Worm (Caenorhabditis elegans) whole organism, early embryonic: ENCODE measurements around the gene str-221.

Source experiments
- B0310.2 ChIP-seq: sonication (generic microtip); optimal IDR thresholded peaks from 2 replicates; lab custom pipeline; 2016; ENCODE audit warnings: mild to moderate bottlenecking, missing genetic modification characterization, missing compliant biosample characterization
- F13C5.2 ChIP-seq: sonication (generic microtip); optimal IDR thresholded peaks from 2 replicates; lab custom pipeline; 2017; ENCODE audit warnings: mild to moderate bottlenecking, missing genetic modification characterization, inconsistent platforms, missing compliant biosample characterization
- aly-1 ChIP-seq: sonication (generic microtip); optimal IDR thresholded peaks from 2 replicates; lab custom pipeline; 2016; ENCODE audit warnings: missing genetic modification characterization, missing compliant biosample characterization
- ceh-36 ChIP-seq: sonication (generic microtip); optimal IDR thresholded peaks from 2 replicates; lab custom pipeline; 2016; ENCODE audit warnings: missing genetic modification characterization, inconsistent platforms, missing compliant biosample characterization
- ets-7 ChIP-seq: sonication (generic microtip); optimal IDR thresholded peaks from 2 replicates; lab custom pipeline; 2016; ENCODE audit warnings: missing genotype, missing genetic modification characterization, missing compliant biosample characterization
- flt-1 ChIP-seq: fragments of 200-800 bp; sonication (Bioruptor generic); IDR thresholded peaks from 2 replicates; pipeline ENCODE4 v1.3.6; 2022; ENCODE audit warnings: missing genetic modification characterization, missing compliant biosample characterization
- hmg-4 ChIP-seq: fragments of 200-800 bp; sonication (Bioruptor generic); optimal IDR thresholded peaks from 2 replicates; lab custom pipeline; 2018; ENCODE audit warnings: mild to moderate bottlenecking, missing genetic modification characterization, missing compliant biosample characterization
- hnd-1 ChIP-seq: sonication (generic microtip); optimal IDR thresholded peaks from 2 replicates; lab custom pipeline; 2016; ENCODE audit warnings: missing genetic modification characterization, missing compliant biosample characterization
- pes-1 ChIP-seq: fragments of 200-800 bp; sonication (Bioruptor generic); IDR thresholded peaks from 2 replicates; pipeline ENCODE4 v1.3.6; 2022; ENCODE audit warnings: missing genetic modification reagents, missing genetic modification characterization, missing compliant biosample characterization
- scrt-1 ChIP-seq: fragments of 200-800 bp; sonication (Bioruptor generic); IDR thresholded peaks from 2 replicates; pipeline ENCODE4 v1.3.6; 2022; ENCODE audit warnings: missing genetic modification characterization, missing compliant biosample characterization
- sea-1 ChIP-seq: fragments of 200-800 bp; sonication (Bioruptor generic); conservative IDR thresholded peaks from 2 replicates; pipeline ENCODE4 v1.3.6; 2022; ENCODE audit warnings: missing genetic modification characterization, missing compliant biosample characterization
- tbx-37 ChIP-seq: fragments of 200-800 bp; sonication (Bioruptor generic); conservative IDR thresholded peaks from 2 replicates; pipeline ENCODE4 v1.3.6; 2022; ENCODE audit warnings: missing genetic modification reagents, missing genetic modification characterization, missing compliant biosample characterization
- tra-4 ChIP-seq: sonication (generic microtip); optimal IDR thresholded peaks from 2 replicates; lab custom pipeline; 2017; ENCODE audit warnings: missing genetic modification characterization, missing compliant biosample characterization

Gene str-221

DNA sequence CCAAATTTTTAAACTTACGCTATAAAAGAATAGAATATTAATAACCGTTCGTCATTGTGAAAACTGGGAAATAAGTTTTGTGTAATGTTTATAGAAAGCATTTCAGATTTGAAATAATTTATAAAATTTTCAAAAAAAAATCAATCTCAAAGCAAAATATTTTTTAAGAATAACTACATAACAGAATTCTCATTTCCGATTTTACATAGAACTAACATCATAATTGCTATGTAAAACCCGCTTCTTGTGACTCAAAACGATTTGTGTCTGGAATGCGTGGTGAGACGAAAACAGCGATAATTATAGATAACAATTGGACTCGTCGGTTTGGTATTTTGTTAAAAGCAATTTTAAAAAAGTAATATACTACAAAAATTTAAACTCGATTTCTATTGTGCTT, 40.7 kb downstream of the str-221 start, which contains the start of gene srw-91:
Gene srw-91, minus strand, starts transcription at position 101 of the 400 bp plus-strand sequence.
- TF ChIP-seq ceh-36 (no peak), tbx-37 (GFP tag; lab: Robert Waterston, UW) (no peak), aly-1 (tag; lab: Kevin White, UChicago) (no peak), scrt-1 (GFP tag; lab: Robert Waterston, UW) (no peak)

DNA sequence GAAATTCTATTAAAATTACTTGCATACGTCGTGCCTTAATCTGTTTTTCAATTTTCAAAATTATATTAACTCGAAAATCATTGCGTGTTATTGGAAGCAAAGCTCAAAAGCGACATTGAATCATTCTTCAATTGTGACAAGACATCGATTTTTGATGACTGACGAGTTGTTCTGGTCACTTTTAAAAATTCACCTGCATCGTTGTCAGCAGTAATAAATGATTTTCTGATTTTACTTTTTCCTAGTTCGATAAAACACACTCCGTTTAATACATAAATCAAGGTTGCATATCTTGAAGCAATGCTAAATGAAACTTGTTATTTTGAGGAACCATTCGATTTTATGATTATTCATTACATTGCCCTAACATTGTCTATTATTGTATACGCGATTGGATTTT, 42.2 kb downstream of the str-221 start, which contains the start of gene srh-3:
Gene srh-3, plus strand, starts transcription at position 301 of the 400 bp plus-strand sequence.
- TF ChIP-seq tbx-37 (GFP tag; lab: Robert Waterston, UW): no peak
- no peak for TF ChIP-seq flt-1 (GFP tag; lab: Robert Waterston, UW)
- TF ChIP-seq tra-4 (tag; lab: Kevin White, UChicago): no peak
- TF ChIP-seq hmg-4 (GFP tag; lab: Kevin White, UChicago): no peak
- TF ChIP-seq scrt-1 (GFP tag; lab: Robert Waterston, UW): no peak
- TF ChIP-seq pes-1 (GFP tag; lab: Robert Waterston, UW): no peak
- TF ChIP-seq B0310.2 (tag; lab: Kevin White, UChicago): no peak
- TF ChIP-seq hnd-1 (tag; lab: Kevin White, UChicago): no peak

DNA sequence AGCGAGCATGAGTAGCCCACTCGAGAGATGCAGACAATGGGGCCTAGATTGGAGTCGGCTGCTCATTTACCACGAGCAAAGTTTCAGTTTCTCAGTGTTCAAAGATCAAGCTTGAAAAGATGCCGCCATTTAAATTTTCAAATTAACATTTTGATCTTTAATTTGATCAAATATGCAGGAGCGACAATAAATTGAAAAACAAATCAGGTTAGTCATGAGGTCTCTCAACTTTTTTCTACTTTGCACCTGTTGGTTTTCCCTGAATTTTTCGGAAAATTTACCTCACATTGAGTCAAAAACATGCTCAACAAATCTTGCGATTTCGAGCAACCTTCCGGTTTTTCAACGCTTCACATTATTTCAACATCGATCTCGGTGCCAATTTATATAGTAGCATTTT, 45.2 kb downstream of the str-221 start, which contains the start of gene srh-5:
Gene srh-5, plus strand, starts transcription at position 301 of the 400 bp plus-strand sequence.
- TF ChIP-seq hnd-1 (tag; lab: Kevin White, UChicago) (no peak), ceh-36 (no peak), sea-1 (GFP tag; lab: Robert Waterston, UW) (no peak), pes-1 (GFP tag; lab: Robert Waterston, UW) (no peak), tbx-37 (GFP tag; lab: Robert Waterston, UW) (no peak), F13C5.2 (no peak), flt-1 (GFP tag; lab: Robert Waterston, UW) (no peak), aly-1 (tag; lab: Kevin White, UChicago) (no peak), ets-7 (no peak)
